Fruit fly (Drosophila melanogaster): ENCODE data around the gene CG11425.

The CG11425 gene

DNA sequence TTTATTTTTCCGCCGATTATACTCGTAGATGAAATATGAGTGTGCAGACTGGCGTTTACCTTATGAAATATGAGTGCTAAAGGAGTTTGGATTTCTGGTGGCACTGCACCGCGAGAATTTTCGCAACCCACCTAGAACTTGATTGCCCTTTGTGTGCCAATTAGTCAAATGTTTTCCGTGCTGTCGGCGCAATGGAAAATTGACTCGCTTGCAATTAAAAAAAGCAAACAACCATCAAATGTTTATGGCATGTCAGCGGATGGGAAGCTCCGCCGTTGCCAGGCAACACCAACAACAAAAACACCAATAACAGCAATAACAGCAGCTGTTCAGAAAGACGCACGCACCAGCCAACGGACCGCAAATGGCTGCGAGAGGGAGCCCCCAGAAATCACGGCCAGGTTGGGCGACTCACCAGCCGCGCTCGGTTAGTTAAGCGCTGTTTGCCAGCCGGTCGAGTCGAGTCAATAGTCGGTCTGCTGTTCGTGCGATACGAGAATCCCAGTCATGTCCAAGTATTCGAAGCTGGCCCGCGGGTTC is 8.1 kb upstream of the CG11425 start (continued):
- TF ChIP-seq CG6276 (GFP tag; optimal IDR thresholded peaks at IDR 0.05) (peak; percentile 30), Sox15 (GFP tag; optimal IDR thresholded peaks at IDR 0.05) (no peak), acj6 (GFP tag; optimal IDR thresholded peaks at IDR 0.05) (peak; percentile 47), CG10669 (GFP tag; optimal IDR thresholded peaks at IDR 0.05) (peak; percentile 44), Hr39 (GFP tag; optimal IDR thresholded peaks at IDR 0.05) (peak; percentile 57), fkh (GFP tag; optimal IDR thresholded peaks at IDR 0.05) (no peak), CG10631 (GFP tag; optimal IDR thresholded peaks at IDR 0.05) (no peak), CG11902 (GFP tag; optimal IDR thresholded peaks at IDR 0.05) (peak; percentile 16)

DNA sequence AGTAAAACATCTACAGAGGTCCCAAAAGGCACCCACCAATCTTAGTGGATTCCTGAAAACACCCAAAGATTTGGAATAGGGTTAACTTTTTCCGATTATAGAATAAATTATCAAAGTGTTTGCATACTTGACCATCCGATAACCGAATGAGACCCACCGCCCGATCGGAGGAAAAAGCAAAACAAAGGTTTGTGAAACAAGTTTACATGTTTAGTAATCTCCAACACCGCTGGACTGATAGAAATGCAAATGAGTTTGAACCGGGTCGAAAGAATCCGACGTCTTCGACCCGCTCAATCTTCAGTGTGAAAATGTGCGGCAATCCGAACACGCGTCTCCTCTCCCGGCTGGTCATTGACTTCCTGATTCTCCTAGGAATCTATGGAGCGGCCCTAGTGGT is 6.0 kb upstream of the CG11425 start, which contains the start of gene CG11437:
CG11437 (plus strand) TSS at position 301 of the 400 bp plus-strand sequence.
- TF ChIP-seq dsx (GFP tag; optimal IDR thresholded peaks at IDR 0.05; ENCODE audit: poor library complexity, severe bottlenecking) = no peak
- TF ChIP-seq dac (GFP tag; optimal IDR thresholded peaks at IDR 0.05) = no peak
- TF ChIP-seq net (GFP tag; optimal IDR thresholded peaks at IDR 0.05) = no peak
- no peak for TF ChIP-seq CG8119 (GFP tag; IDR thresholded peaks at IDR 0.05)
- TF ChIP-seq fkh (GFP tag; optimal IDR thresholded peaks at IDR 0.05) = no peak
- no peak for TF ChIP-seq Met (GFP tag; optimal IDR thresholded peaks at IDR 0.05)
- no peak for TF ChIP-seq Ets21C (GFP tag; optimal IDR thresholded peaks at IDR 0.05)
- no peak for TF ChIP-seq CG15336 (GFP tag; IDR thresholded peaks at IDR 0.05)
- TF ChIP-seq lz (GFP tag; optimal IDR thresholded peaks at IDR 0.05) = no peak
- no peak for TF ChIP-seq CG10631 (GFP tag; optimal IDR thresholded peaks at IDR 0.05)

DNA sequence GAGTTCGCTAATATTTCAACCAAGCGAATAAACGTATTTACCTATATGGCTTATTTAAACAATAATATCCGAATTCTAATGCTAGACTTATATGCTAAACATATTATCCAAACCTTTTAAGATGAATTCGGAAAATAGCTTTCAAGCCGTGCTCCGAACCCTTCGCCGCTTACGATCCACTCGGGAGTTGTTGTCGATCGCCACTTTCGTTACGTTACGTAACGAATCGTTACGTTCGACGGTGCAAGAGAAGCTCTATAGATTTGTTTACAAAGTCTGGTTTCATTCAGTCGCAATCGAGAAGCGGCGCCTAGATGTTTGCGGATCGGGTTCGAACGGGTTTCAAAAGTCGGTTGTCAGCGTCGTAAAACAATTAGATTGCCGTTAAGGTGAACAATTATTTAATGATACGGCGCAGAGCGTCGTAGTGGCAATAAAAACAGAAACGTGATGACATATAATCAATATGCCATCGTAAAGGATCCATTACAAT is 4.2 kb upstream of the CG11425 start, which contains the start of gene CG11426:
CG11426 (plus strand) TSS at position 258 of the 493 bp plus-strand sequence.
- peak; percentile 33 for TF ChIP-seq fkh (GFP tag; optimal IDR thresholded peaks at IDR 0.05)
- TF ChIP-seq Lpt (GFP tag; optimal IDR thresholded peaks at IDR 0.05) = no peak
- no peak for TF ChIP-seq eg (GFP tag; IDR thresholded peaks at IDR 0.05)
- TF ChIP-seq dsx (GFP tag; optimal IDR thresholded peaks at IDR 0.05; ENCODE audit: poor library complexity, severe bottlenecking) = peak; percentile 67

DNA sequence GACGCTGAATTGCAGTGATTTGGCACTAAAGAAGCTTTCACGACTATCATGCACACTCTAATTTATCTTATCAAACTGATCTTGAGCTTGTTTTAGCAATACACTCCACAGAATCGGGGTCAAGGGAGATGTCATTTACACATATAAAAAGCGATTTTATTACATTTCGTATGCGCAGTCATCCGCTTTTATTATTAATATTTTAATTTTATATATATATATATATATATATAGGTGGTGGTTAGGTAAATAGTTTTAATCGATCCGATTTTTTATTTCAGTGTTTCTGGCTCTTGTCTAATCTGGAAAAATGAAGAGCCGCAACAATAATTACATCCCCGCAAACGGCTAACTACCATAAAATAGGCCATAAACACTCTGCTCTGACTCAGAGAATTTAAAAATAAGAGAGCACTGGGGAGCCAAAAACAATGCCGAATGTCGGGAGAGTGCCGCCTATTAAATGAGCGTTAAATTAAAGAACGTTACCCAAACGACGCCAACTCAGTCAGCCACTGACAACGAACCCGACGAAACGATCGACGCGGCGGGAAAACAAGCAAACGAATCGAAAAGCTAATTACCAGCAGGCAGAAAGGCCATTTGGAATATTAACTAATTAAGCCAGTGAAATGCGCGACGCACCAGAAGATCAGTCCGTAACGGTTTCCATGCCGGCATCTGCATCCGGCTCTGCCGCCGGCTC is 2.9 kb upstream of the CG11425 start:
- TF ChIP-seq CG6163 (GFP tag; IDR thresholded peaks at IDR 0.05) (peak; percentile 34; the same call in 1 of the 3 replicates), esn (GFP tag; optimal IDR thresholded peaks at IDR 0.05) (no peak), CG15336 (GFP tag; IDR thresholded peaks at IDR 0.05) (0 out of 2 replicates have a peak, but pooled peaks have one; percentile 11), eg (GFP tag; IDR thresholded peaks at IDR 0.05) (0 out of 3 replicates have a peak, but pooled peaks have one; percentile 39), CG3919 (GFP tag; optimal IDR thresholded peaks at IDR 0.05) (no peak), Eip93F (GFP tag; optimal IDR thresholded peaks at IDR 0.05) (no peak), Sox102F (GFP tag; optimal IDR thresholded peaks at IDR 0.05) (no peak), CG8319 (GFP tag; optimal IDR thresholded peaks at IDR 0.05) (no peak), CG32006 (GFP tag; optimal IDR thresholded peaks at IDR 0.05) (peak; percentile 52), CG8632 (GFP tag; optimal IDR thresholded peaks at IDR 0.05) (peak; percentile 2), fkh (GFP tag; optimal IDR thresholded peaks at IDR 0.05) (peak; percentile 37), salr (GFP tag; optimal IDR thresholded peaks at IDR 0.05) (no peak)

DNA sequence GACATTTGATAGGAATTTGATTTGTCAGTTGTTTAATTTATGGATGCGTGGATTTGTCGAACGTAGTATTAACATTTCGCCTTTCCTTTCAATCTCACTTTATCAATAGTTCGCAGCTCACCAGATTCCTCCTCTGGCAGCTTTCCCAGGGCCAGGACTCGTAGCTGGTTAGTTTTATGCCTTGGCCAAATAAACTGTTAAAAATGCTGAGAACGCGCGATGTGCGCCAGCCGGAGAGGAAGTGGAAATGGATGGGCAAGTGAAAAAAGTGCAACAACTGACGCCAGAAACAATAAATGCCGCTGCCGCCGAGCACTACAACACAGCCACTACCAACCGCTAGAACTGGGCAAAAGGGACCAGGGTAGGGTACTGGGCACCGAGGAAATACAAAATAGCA is 8.9 kb downstream of the CG11425 start:
- TF ChIP-seq Sox15 (GFP tag; optimal IDR thresholded peaks at IDR 0.05) (no peak), CG4318 (GFP tag; optimal IDR thresholded peaks at IDR 0.05) (no peak), fd85E (GFP tag; optimal IDR thresholded peaks at IDR 0.05) (no peak), OdsH (GFP tag; optimal IDR thresholded peaks at IDR 0.05) (no peak), Sox102F (GFP tag; optimal IDR thresholded peaks at IDR 0.05) (no peak), fd59A (GFP tag; optimal IDR thresholded peaks at IDR 0.05) (no peak), CG1621 (tag; optimal IDR thresholded peaks at IDR 0.05) (no peak), CG3919 (GFP tag; optimal IDR thresholded peaks at IDR 0.05) (no peak), CG6276 (GFP tag; optimal IDR thresholded peaks at IDR 0.05) (no peak), Gug (GFP tag; IDR thresholded peaks at IDR 0.05) (no peak), dac (GFP tag; optimal IDR thresholded peaks at IDR 0.05) (no peak), CG31627 (GFP tag; optimal IDR thresholded peaks at IDR 0.05) (no peak), salr (GFP tag; optimal IDR thresholded peaks at IDR 0.05) (no peak), topi (GFP tag; optimal IDR thresholded peaks at IDR 0.05) (no peak), Lpt (GFP tag; optimal IDR thresholded peaks at IDR 0.05) (no peak)
